Worm (Caenorhabditis elegans): ENCODE data around the gene pot-2.
A peak's percentile ranks its signal among the peaks of the same experiment; 100 is the strongest.

pot-2 gene

ce11 chrII:14561549-14562115 lies 37.7 kb downstream of the pot-2 start, which contains the start of gene mog-4 (continued):
- TF ChIP-seq ZK337.2 (GFP tag; IDR thresholded peaks at IDR 0.05) (peak; percentile 100), madf-9 (GFP tag; conservative IDR thresholded peaks at IDR 0.05) (peak; percentile 100), nhr-41 (GFP tag; IDR thresholded peaks at IDR 0.05) (peak; percentile 98), snpc-1.2 (GFP tag; IDR thresholded peaks at IDR 0.05) (peak; percentile 91), gei-8 (GFP tag; optimal IDR thresholded peaks at IDR 0.05) (peak; percentile 41), Y105C5A.15 (GFP tag; IDR thresholded peaks at IDR 0.05) (peak; percentile 89), hlh-11 (tag; optimal IDR thresholded peaks at IDR 0.05) (peak; percentile 95), ceh-20 (GFP tag; IDR thresholded peaks at IDR 0.05) (peak; percentile 100), sdz-12 (GFP tag; optimal IDR thresholded peaks at IDR 0.05) (peak; percentile 73), F44E2.7 (GFP tag; IDR thresholded peaks at IDR 0.05) (peak; percentile 77; the same call in 1 of the 2 replicates), lir-3 (tag; optimal IDR thresholded peaks at IDR 0.05) (peak; percentile 61), ctbp-1 (GFP tag; IDR thresholded peaks at IDR 0.05) (peak; percentile 99), Y5F2A.4 (GFP tag; optimal IDR thresholded peaks at IDR 0.05) (peak; percentile 64), spr-1 (tag; optimal IDR thresholded peaks at IDR 0.05) (peak; percentile 93), lin-38 (GFP tag; IDR thresholded peaks at IDR 0.05) (peak; percentile 98), unc-130 (GFP tag; optimal IDR thresholded peaks at IDR 0.05) (peak; percentile 98), hlh-30 (tag; optimal IDR thresholded peaks at IDR 0.05; ENCODE audit: insufficient read depth) (peak; percentile 71), dve-1 (tag; optimal IDR thresholded peaks at IDR 0.05; ENCODE audit: insufficient read depth) (peak; percentile 94), tag-97 (GFP tag; IDR thresholded peaks at IDR 0.05) (peak; percentile 100), egl-43 (GFP tag; IDR thresholded peaks at IDR 0.05) (peak; percentile 98), F10B5.3 (tag; optimal IDR thresholded peaks at IDR 0.05) (peak; percentile 74), T26A8.4 (GFP tag; IDR thresholded peaks at IDR 0.05) (peak; percentile 99), dmd-8 (GFP tag; IDR thresholded peaks at IDR 0.05) (peak; percentile 83), D1046.2 (GFP tag; IDR thresholded peaks at IDR 0.05) (peak; percentile 98), mxl-3 (GFP tag; optimal IDR thresholded peaks at IDR 0.05) (peak; percentile 94), nhr-237 (tag; optimal IDR thresholded peaks at IDR 0.05) (peak; percentile 54), F49E8.2 (tag; optimal IDR thresholded peaks at IDR 0.05; ENCODE audit: borderline replicate concordance) (peak; percentile 84), Y75B8A.6 (GFP tag; IDR thresholded peaks at IDR 0.05) (peak; percentile 100), lim-7 (GFP tag; IDR thresholded peaks at IDR 0.05) (peak; percentile 82), zfp-2 (tag; optimal IDR thresholded peaks at IDR 0.05) (peak; percentile 87), zfp-3 (GFP tag; conservative IDR thresholded peaks at IDR 0.05) (peak; percentile 100), lin-13 (GFP tag; optimal IDR thresholded peaks at IDR 0.05) (peak; percentile 62), mes-2 (tag; optimal IDR thresholded peaks at IDR 0.05; ENCODE audit: poor library complexity, severe bottlenecking) (peak; percentile 98), dpl-1 (GFP tag; optimal IDR thresholded peaks at IDR 0.05) (peak; percentile 79), nhr-76 (tag; optimal IDR thresholded peaks at IDR 0.05) (peak; percentile 43), ceh-32 (tag; optimal IDR thresholded peaks at IDR 0.05; ENCODE audit: poor library complexity) (peak; percentile 57), rbr-2 (tag; optimal IDR thresholded peaks at IDR 0.05) (peak; percentile 98), nhr-48 (tag; optimal IDR thresholded peaks at IDR 0.05) (peak; percentile 87), php-3 (GFP tag; IDR thresholded peaks at IDR 0.05) (peak; percentile 99), madf-5 (GFP tag; IDR thresholded peaks at IDR 0.05) (peak; percentile 99 to 100), duxl-1 (tag; optimal IDR thresholded peaks at IDR 0.05; ENCODE audit: poor library complexity) (peak; percentile 92), snpc-4 (tag; optimal IDR thresholded peaks at IDR 0.05) (peak; percentile 32), lin-15B (tag; optimal IDR thresholded peaks at IDR 0.05) (peak; percentile 59), pqm-1 (tag; optimal IDR thresholded peaks at IDR 0.05) (peak; percentile 5)
